Worm (Caenorhabditis elegans): ENCODE measurements around the gene ceh-60.

ceh-60 gene

ce11 chrX:6515267-6515666 is 14.7 kb downstream of the ceh-60 start:
- TF ChIP-seq Y67H2A.10 (GFP tag; conservative IDR thresholded peaks at IDR 0.05) (no peak), madf-3 (GFP tag; IDR thresholded peaks at IDR 0.05) (0 out of 2 replicates have a peak, but pooled peaks have one; percentile 38), aptf-3 (GFP tag; IDR thresholded peaks at IDR 0.05) (0 out of 2 replicates have a peak, but pooled peaks have one; percentile 59), F52B5.7 (tag; optimal IDR thresholded peaks at IDR 0.05) (no peak)

DNA sequence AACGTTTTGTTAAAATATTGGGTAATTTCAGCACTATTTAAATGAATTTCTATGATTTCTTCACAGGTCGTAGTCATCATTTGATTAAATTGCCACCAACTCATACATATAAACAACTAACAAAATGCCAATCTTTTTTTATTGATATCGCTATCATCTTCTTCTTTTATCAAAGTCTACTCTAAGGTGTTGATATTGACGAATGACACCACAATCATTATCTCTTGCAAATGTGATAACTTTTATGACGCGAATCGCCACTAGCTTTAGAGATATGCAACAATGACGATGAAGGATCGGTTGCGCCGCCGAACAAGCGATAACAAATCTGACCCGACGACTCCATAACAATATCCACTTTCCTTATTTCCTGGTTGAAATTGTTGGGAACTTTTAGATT is 15.5 kb downstream of the ceh-60 start:
- TF ChIP-seq nhr-80 (tag; optimal IDR thresholded peaks at IDR 0.05), result peak; percentile 41
- peak in 1 of 2 experiments; percentile 41 for TF ChIP-seq let-607 (tag; optimal IDR thresholded peaks at IDR 0.05)
- TF ChIP-seq unc-130 (GFP tag; optimal IDR thresholded peaks at IDR 0.05), result no peak

DNA sequence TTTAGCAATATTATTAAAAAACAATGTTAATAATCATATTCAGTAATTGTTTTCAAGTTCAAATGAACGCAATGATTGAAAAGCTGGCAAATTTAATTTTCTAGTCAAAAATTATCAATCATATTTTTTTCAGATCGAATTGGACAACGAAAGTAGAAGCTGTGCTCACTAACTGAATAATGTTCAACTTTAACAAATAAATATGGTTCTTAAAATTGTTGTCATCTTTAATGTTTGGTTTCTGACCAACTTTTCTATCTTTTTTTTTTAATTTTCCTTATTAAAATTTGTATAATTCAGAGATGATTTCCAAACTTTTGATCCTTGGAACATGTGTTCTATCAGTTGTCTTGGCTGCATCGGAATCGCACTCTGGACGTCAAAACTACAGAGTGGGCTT is 18.0 kb downstream of the ceh-60 start, which contains the start of gene ttr-35:
Gene ttr-35 (plus strand): TSS at position 301 of the 400 bp plus-strand sequence.
- TF ChIP-seq ztf-25 (GFP tag; IDR thresholded peaks at IDR 0.05) (no peak), ZK185.1 (tag; optimal IDR thresholded peaks at IDR 0.05; ENCODE audit: poor library complexity, severe bottlenecking) (no peak), K11D2.4 (GFP tag; IDR thresholded peaks at IDR 0.05) (no peak), aptf-2 (GFP tag; conservative IDR thresholded peaks at IDR 0.05) (no peak), bed-2 (GFP tag; IDR thresholded peaks at IDR 0.05) (no peak), ztf-26 (tag; optimal IDR thresholded peaks at IDR 0.05) (no peak), ztf-28 (GFP tag; IDR thresholded peaks at IDR 0.05) (no peak), B0336.3 (GFP tag; IDR thresholded peaks at IDR 0.05) (no peak), hlh-12 (tag; optimal IDR thresholded peaks at IDR 0.05) (no peak)

DNA sequence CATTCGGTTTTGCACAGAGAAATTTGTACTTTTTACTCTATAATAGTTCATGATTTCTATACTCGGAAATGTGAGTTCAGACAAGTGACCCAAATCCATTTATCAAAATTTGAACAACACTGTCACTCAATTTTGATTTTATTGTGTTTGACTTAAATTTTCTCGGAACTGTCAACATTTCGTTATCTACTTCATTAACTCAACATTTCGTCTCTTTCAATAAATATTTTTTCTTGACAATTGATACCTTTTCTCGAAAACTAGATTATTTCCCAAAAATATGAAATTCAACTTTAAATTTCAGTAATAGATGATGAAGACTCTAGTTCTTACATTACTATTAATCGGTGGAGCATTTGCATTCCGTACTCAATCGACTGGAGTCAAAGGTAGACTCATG is 19.3 kb downstream of the ceh-60 start, which contains the start of gene ttr-36:
Gene ttr-36 (plus strand): TSS at position 301 of the 400 bp plus-strand sequence.
- TF ChIP-seq nhr-80 (tag; optimal IDR thresholded peaks at IDR 0.05), result peak; percentile 30
- TF ChIP-seq B0035.1 (tag; optimal IDR thresholded peaks at IDR 0.05), result no peak

DNA sequence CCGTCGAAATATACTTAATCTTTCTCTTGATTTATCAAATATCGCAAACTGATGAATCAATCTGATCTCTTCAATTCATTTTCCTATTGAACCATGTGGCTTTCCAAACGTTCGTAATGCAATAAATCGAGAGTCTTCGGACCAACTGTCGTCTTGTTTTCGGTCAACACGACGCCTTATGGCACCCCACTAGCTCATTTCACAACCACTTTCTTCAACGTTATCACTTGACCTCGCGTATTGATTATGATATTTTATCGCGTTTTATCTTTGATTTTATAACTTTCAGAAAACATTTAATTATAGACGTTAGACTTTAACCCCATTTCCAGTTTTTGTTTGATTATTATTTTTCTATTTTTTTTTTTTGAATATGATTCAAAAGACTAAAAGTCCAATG is 20.1 kb downstream of the ceh-60 start:
- no peak for TF ChIP-seq lir-1 (GFP tag; conservative IDR thresholded peaks at IDR 0.05)
- no peak for TF ChIP-seq cebp-1 (GFP tag; IDR thresholded peaks at IDR 0.05)
- peak; percentile 14 for TF ChIP-seq cebp-1 (tag; optimal IDR thresholded peaks at IDR 0.05)

ce11 chrX:6507734-6508133 is 22.2 kb downstream of the ceh-60 start:
- TF ChIP-seq ceh-91 (GFP tag; IDR thresholded peaks at IDR 0.05), result no peak
- no peak for TF ChIP-seq ztf-6 (GFP tag; IDR thresholded peaks at IDR 0.05)
- no peak for TF ChIP-seq egl-18 (GFP tag; IDR thresholded peaks at IDR 0.05)

DNA sequence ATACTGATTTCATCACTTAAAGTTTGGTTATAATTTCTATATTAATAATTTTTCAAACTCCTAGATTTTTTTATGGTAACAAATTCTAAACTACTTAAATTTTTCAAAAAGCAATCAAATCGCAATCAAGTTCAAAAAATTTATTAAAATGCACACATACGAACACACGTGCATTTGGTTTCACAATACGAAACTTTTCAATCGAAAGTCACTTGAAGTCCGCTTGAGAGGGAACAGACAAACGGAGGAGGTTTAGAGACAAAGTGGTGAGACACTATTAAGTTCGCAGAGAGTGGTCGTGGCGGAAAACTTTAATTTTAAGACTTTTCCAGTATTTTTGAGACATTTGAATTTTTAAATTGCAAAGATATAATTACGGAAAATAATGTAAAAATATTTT is 24.3 kb downstream of the ceh-60 start, which contains the start of gene glr-8:
Gene glr-8 (plus strand): TSS at position 319 of the 400 bp plus-strand sequence.
- TF ChIP-seq cebp-1 (GFP tag; IDR thresholded peaks at IDR 0.05) (no peak), cebp-1 (tag; optimal IDR thresholded peaks at IDR 0.05) (peak; percentile 69), attf-3 (GFP tag; conservative IDR thresholded peaks at IDR 0.05) (no peak), hmg-1.2 (GFP tag; IDR thresholded peaks at IDR 0.05) (peak; percentile 49; the same call in 1 of the 2 replicates)

ce11 chrX:6505008-6505407 is 24.9 kb downstream of the ceh-60 start, which contains the start of gene cdf-1:
Gene cdf-1 (minus strand): TSS chrX:6505143.
- TF ChIP-seq B0261.1 (tag; optimal IDR thresholded peaks at IDR 0.05), result no peak
- peak; percentile 80 for TF ChIP-seq ztf-18 (tag; optimal IDR thresholded peaks at IDR 0.05)
